Worm (Caenorhabditis elegans): Measurements from ENCODE around the gene F55A11.11.

DNA sequence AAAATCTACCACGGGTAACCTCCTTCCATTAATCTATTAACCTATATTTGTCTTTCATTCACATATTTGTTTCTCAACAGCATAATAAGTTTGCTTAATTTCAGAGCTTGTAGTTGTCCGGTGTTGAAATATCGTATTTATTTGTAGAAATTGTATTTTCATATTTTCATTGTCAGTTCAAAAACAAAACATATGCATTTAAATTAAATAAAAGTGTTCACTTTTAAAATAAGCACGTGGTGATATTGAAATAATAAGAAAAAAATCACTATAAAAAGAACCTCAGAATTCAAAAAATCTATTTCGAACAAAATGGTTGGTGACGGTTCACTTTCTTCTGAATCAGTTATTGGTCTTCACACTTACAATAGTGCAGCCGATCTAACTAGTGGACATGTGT is 24.3 kb upstream of the F55A11.11 start, which contains the start of gene T04F3.3:
- TF ChIP-seq W03F9.2 (tag; optimal IDR thresholded peaks at IDR 0.05), result no peak
- no peak for TF ChIP-seq him-1 (tag; optimal IDR thresholded peaks at IDR 0.05)
- no peak for TF ChIP-seq dao-5 (tag; optimal IDR thresholded peaks at IDR 0.05)
